Worm (Caenorhabditis elegans) whole organism, mixed stage, embryonic: Measurements from ENCODE around the gene sre-28.

Experiments used
- M03D4.4 ChIP-seq: sonication (generic microtip); optimal IDR thresholded peaks from 2 replicates; lab custom pipeline; 2017; ENCODE audit warnings: mild to moderate bottlenecking, missing genetic modification characterization, missing compliant biosample characterization
- bed-3 ChIP-seq: fragments of 200-800 bp; sonication (Bioruptor generic); optimal IDR thresholded peaks from 3 replicates; lab custom pipeline; 2018; ENCODE audit warnings: mild to moderate bottlenecking, missing genetic modification characterization, moderate library complexity, missing compliant biosample characterization
- blmp-1 ChIP-seq: fragments of 150-350 bp; optimal IDR thresholded peaks from 2 replicates; lab custom pipeline; 2014; ENCODE audit warnings: missing biosample characterization, missing genetic modification characterization
- ceh-39 ChIP-seq: fragments of 150-350 bp; optimal IDR thresholded peaks from 2 replicates; lab custom pipeline; 2014; ENCODE audit warnings: missing biosample characterization, missing genetic modification characterization
- ceh-43 ChIP-seq: fragments of 200-800 bp; sonication (Bioruptor generic); optimal IDR thresholded peaks from 2 replicates; lab custom pipeline; 2018; ENCODE audit warnings: mild to moderate bottlenecking, missing genetic modification characterization, moderate library complexity, missing compliant biosample characterization
- ceh-83 ChIP-seq: fragments of 200-800 bp; sonication (Bioruptor generic); optimal IDR thresholded peaks from 2 replicates; lab custom pipeline; 2018; ENCODE audit warnings: mild to moderate bottlenecking, missing genetic modification characterization, missing compliant biosample characterization
- ces-1 ChIP-seq: fragments of 150-350 bp; optimal IDR thresholded peaks from 2 replicates; lab custom pipeline; 2014; ENCODE audit warnings: missing biosample characterization, missing genetic modification reagents, missing genetic modification characterization
- cnd-1 ChIP-seq: fragments of 200-800 bp; sonication (Bioruptor generic); optimal IDR thresholded peaks from 2 replicates; lab custom pipeline; 2018; ENCODE audit warnings: mild to moderate bottlenecking, missing genetic modification characterization, missing compliant biosample characterization
- drap-1 ChIP-seq: fragments of 200-800 bp; sonication (Bioruptor generic); optimal IDR thresholded peaks from 3 replicates; lab custom pipeline; 2018; ENCODE audit warnings: mild to moderate bottlenecking, missing genetic modification characterization, missing compliant biosample characterization
- elt-1 ChIP-seq: sonication (generic microtip); optimal IDR thresholded peaks from 2 replicates; lab custom pipeline; 2017; ENCODE audit warnings: missing genetic modification characterization, mild to moderate bottlenecking, missing compliant biosample characterization, antibody characterized with exemption, moderate library complexity, borderline replicate concordance; ENCODE audit not compliant: insufficient read depth
- flh-1 ChIP-seq: fragments of 200-800 bp; sonication (Bioruptor generic); optimal IDR thresholded peaks from 2 replicates; lab custom pipeline; 2018; ENCODE audit warnings: mild to moderate bottlenecking, missing genetic modification characterization, moderate library complexity, missing compliant biosample characterization
- ham-2 ChIP-seq: fragments of 200-800 bp; sonication (Bioruptor generic); optimal IDR thresholded peaks from 2 replicates; lab custom pipeline; 2018; ENCODE audit warnings: mild to moderate bottlenecking, missing genetic modification characterization, missing compliant biosample characterization
- lin-13 ChIP-seq: fragments of 150-350 bp; optimal IDR thresholded peaks from 2 replicates; lab custom pipeline; 2014; ENCODE audit warnings: missing biosample characterization, missing genetic modification characterization
- lin-32 ChIP-seq: fragments of 200-800 bp; sonication (Bioruptor generic); optimal IDR thresholded peaks from 2 replicates; lab custom pipeline; 2018; ENCODE audit warnings: mild to moderate bottlenecking, missing genetic modification characterization, missing compliant biosample characterization
- lsy-2 ChIP-seq: fragments of 150-350 bp; optimal IDR thresholded peaks from 2 replicates; lab custom pipeline; 2014; ENCODE audit warnings: missing biosample characterization, missing genetic modification characterization
- mep-1 ChIP-seq: fragments of 150-350 bp; optimal IDR thresholded peaks from 2 replicates; lab custom pipeline; 2017; ENCODE audit warnings: missing biosample characterization, missing genetic modification reagents, missing genetic modification characterization, inconsistent platforms
- mls-2 ChIP-seq: sonication (generic microtip); optimal IDR thresholded peaks from 2 replicates; lab custom pipeline; 2016; ENCODE audit warnings: mild to moderate bottlenecking, missing genetic modification characterization, moderate library complexity, missing compliant biosample characterization
- nhr-12 ChIP-seq: fragments of 150-350 bp; optimal IDR thresholded peaks from 2 replicates; lab custom pipeline; 2014; ENCODE audit warnings: missing biosample characterization, missing genetic modification characterization
- nhr-2 ChIP-seq: fragments of 150-350 bp; optimal IDR thresholded peaks from 2 replicates; lab custom pipeline; 2014; ENCODE audit warnings: missing biosample characterization, missing genetic modification characterization
- nhr-237 ChIP-seq: fragments of 150-350 bp; optimal IDR thresholded peaks from 2 replicates; lab custom pipeline; 2014; ENCODE audit warnings: missing biosample characterization, missing genetic modification characterization
- nhr-28 ChIP-seq: fragments of 150-350 bp; optimal IDR thresholded peaks from 2 replicates; lab custom pipeline; 2014; ENCODE audit warnings: missing biosample characterization, missing genetic modification characterization
- nhr-76 ChIP-seq: sonication (generic microtip); optimal IDR thresholded peaks from 2 replicates; lab custom pipeline; 2017; ENCODE audit warnings: missing biosample characterization, missing genetic modification characterization
- pha-4 ChIP-seq: fragments of 150-350 bp; optimal IDR thresholded peaks from 2 replicates; lab custom pipeline; 2018; ENCODE audit warnings: missing biosample characterization, missing genetic modification reagents, missing genetic modification characterization
- snpc-4 ChIP-seq: fragments of 150-350 bp; optimal IDR thresholded peaks from 2 replicates; lab custom pipeline; 2014; ENCODE audit warnings: missing biosample characterization, missing genetic modification characterization
- sptf-1 ChIP-seq: sonication (generic microtip); optimal IDR thresholded peaks from 2 replicates; lab custom pipeline; 2017; ENCODE audit warnings: mild to moderate bottlenecking, missing genetic modification characterization, moderate library complexity, missing compliant biosample characterization
- tbx-8 ChIP-seq: fragments of 200-800 bp; sonication (Bioruptor generic); optimal IDR thresholded peaks from 2 replicates; lab custom pipeline; 2018; ENCODE audit warnings: mild to moderate bottlenecking, missing genetic modification characterization, moderate library complexity, missing compliant biosample characterization
- unc-120 ChIP-seq: sonication (generic microtip); optimal IDR thresholded peaks from 2 replicates; lab custom pipeline; 2017; ENCODE audit warnings: missing genetic modification characterization, missing compliant biosample characterization; ENCODE audit not compliant: poor library complexity, severe bottlenecking
- unc-39 ChIP-seq: fragments of 150-350 bp; optimal IDR thresholded peaks from 2 replicates; lab custom pipeline; 2014; ENCODE audit warnings: missing biosample characterization, missing genetic modification characterization
- unc-62 ChIP-seq: fragments of 150-350 bp; optimal IDR thresholded peaks from 2 replicates; lab custom pipeline; 2014; ENCODE audit warnings: missing biosample characterization, missing genetic modification reagents, missing genetic modification characterization
- zip-8 ChIP-seq: fragments of 150-350 bp; optimal IDR thresholded peaks from 2 replicates; lab custom pipeline; 2014; ENCODE audit warnings: missing biosample characterization, missing genetic modification characterization
- ztf-11 ChIP-seq: fragments of 150-350 bp; optimal IDR thresholded peaks from 2 replicates; lab custom pipeline; 2014; ENCODE audit warnings: missing biosample characterization, missing genetic modification characterization

Gene sre-28

ce11 chrV:9927954-9928353 lies 16.2 kb upstream of the sre-28 start:
- no peak for TF ChIP-seq nhr-76
- TF ChIP-seq nhr-2 (tag; lab: Kevin White, UChicago), result no peak
- no peak for TF ChIP-seq bed-3
- no peak for TF ChIP-seq unc-39 (tag; lab: Kevin White, UChicago)
- no peak for TF ChIP-seq ceh-43
- no peak for TF ChIP-seq ceh-83
- TF ChIP-seq lin-13 (tag; lab: Kevin White, UChicago), result no peak
- no peak for TF ChIP-seq M03D4.4 (tag; lab: Kevin White, UChicago)
- TF ChIP-seq mep-1 (tag; lab: Kevin White, UChicago), result no peak
- no peak for TF ChIP-seq ztf-11 (tag; lab: Kevin White, UChicago)
- TF ChIP-seq cnd-1 (tag; lab: Kevin White, UChicago), result no peak
- TF ChIP-seq mls-2, result no peak
- no peak for TF ChIP-seq lin-32 (GFP tag; lab: Kevin White, UChicago)
- TF ChIP-seq snpc-4 (tag; lab: Kevin White, UChicago), result no peak
- TF ChIP-seq pha-4 (tag; lab: Kevin White, UChicago), result no peak
- no peak for TF ChIP-seq unc-120 (tag; lab: Kevin White, UChicago)
- no peak for TF ChIP-seq nhr-12 (tag; lab: Kevin White, UChicago)
- TF ChIP-seq flh-1, result no peak
- no peak for TF ChIP-seq tbx-8 (GFP tag; lab: Kevin White, UChicago)
- TF ChIP-seq ceh-39 (tag; lab: Kevin White, UChicago), result no peak

DNA sequence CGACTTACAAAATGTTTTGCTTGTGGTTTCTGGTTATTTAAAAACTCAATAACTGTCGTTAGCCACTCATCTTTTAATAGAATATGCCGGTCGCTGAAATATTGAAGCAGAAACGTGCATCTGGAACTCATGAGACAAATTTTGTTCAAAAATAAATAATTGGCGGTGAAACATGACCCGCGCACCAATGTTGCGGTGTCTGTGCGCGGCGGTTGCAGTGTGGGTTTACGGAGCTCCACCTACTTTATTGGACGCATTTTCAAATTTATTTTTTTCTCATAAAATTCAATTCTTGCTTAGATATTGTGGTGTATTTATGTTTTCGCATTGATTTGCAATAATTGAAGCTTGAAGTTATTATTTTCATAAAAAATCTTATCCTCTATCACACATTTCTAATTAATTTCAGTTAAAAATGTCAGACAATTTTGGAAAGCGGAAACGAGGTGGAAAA lies 13.6 kb upstream of the sre-28 start, which contains the start of the genes rmh-2 and suds-3:
Gene rmh-2 (minus strand): TSS at position 164 of the 454 bp plus-strand sequence.
Gene suds-3 (plus strand): TSS at position 404 of the 454 bp plus-strand sequence.
- TF ChIP-seq mep-1 (tag; lab: Kevin White, UChicago) (peak; percentile 66), M03D4.4 (tag; lab: Kevin White, UChicago) (peak; percentile 13), lsy-2 (tag; lab: Kevin White, UChicago) (peak; percentile 21), sptf-1 (peak; percentile 0), ceh-83 (no peak), nhr-237 (tag; lab: Kevin White, UChicago) (no peak)

- TF ChIP-seq elt-1 (no peak), M03D4.4 (tag; lab: Kevin White, UChicago) (no peak), nhr-76 (no peak), tbx-8 (GFP tag; lab: Kevin White, UChicago) (no peak), ces-1 (no peak), drap-1 (no peak), zip-8 (tag; lab: Kevin White, UChicago) (no peak), ztf-11 (tag; lab: Kevin White, UChicago) (no peak), lsy-2 (tag; lab: Kevin White, UChicago) (no peak), unc-39 (tag; lab: Kevin White, UChicago) (no peak), mep-1 (tag; lab: Kevin White, UChicago) (no peak), ham-2 (GFP tag; lab: Kevin White, UChicago) (no peak)
- TF ChIP-seq, all 35 proteins: peak for 0
These were observed 6.8 kb upstream of the sre-28 start, which contains the start of gene srj-33 for ce11 chrV:9937435-9937834. Gene srj-33 (minus strand): TSS chrV:9937535.

DNA sequence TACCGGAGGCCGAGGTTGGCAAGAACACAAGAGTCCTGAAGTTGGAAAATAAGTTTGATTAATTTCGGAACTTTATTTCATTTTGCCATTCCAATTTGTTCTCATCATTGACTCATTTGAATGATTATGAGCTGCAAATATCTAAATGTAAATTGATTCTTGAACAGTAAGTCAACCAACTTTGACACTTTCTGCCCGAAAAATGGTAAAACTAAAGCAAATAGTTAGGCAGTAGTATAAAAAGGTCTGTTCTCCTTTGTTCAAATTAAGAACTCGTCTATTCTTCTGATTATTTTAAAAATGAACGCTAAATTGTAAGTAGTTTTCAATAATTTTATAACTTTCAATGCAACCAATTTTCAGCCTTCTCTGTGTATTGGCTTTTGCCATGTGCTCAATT lies 1.2 kb upstream of the sre-28 start, which contains the start of gene fipr-12:
Gene fipr-12 (plus strand): TSS at position 301 of the 400 bp plus-strand sequence.
- TF ChIP-seq lin-32 (GFP tag; lab: Kevin White, UChicago), result no peak
- TF ChIP-seq pha-4 (tag; lab: Kevin White, UChicago), result no peak
- TF ChIP-seq nhr-28 (tag; lab: Kevin White, UChicago), result no peak
- no peak for TF ChIP-seq unc-62 (GFP tag; lab: Kevin White, UChicago)
- TF ChIP-seq lsy-2 (tag; lab: Kevin White, UChicago), result no peak
- TF ChIP-seq blmp-1 (tag; lab: Kevin White, UChicago), result no peak
- no peak for TF ChIP-seq drap-1
- TF ChIP-seq zip-8 (tag; lab: Kevin White, UChicago), result no peak
- TF ChIP-seq ham-2 (GFP tag; lab: Kevin White, UChicago), result no peak
- TF ChIP-seq nhr-76, result no peak
- no peak for TF ChIP-seq ztf-11 (tag; lab: Kevin White, UChicago)
- TF ChIP-seq ces-1, result no peak
- TF ChIP-seq unc-120 (tag; lab: Kevin White, UChicago), result no peak
- TF ChIP-seq ceh-39 (tag; lab: Kevin White, UChicago), result no peak
- TF ChIP-seq M03D4.4 (tag; lab: Kevin White, UChicago), result no peak
- TF ChIP-seq bed-3, result no peak
